Worm (Caenorhabditis elegans): ENCODE data around the gene B0250.8.
"Not testable (repeated sequence)": the region's sequence is repeated elsewhere in the genome, so short reads cannot be mapped to it uniquely, and the experiment has no call there.

Gene B0250.8

DNA sequence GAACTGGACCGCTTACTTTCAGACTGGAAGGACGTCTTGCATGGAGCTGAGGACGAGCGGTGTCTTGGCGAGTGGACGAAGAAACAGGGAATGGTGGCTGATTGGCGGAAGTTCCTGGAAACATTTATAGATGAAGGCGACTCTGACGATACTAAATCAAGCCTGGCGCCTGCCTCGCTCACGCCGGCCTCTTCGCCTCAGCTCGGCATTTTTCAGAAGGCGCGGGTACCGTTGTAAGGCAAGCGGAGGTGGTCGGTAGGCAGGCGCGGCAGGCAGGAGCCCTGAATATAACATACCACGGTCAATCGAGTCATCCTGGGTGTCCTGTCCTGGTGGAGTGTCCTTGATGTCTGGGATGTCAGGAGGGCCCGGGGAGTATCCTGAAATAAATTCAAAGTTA, 24.4 kb downstream of the B0250.8 start:
- TF ChIP-seq nhr-19 (GFP tag; conservative IDR thresholded peaks at IDR 0.05) (no peak), C16A3.4 (tag; optimal IDR thresholded peaks at IDR 0.05) (no peak), C34B4.2 (tag; optimal IDR thresholded peaks at IDR 0.05) (no peak)

DNA sequence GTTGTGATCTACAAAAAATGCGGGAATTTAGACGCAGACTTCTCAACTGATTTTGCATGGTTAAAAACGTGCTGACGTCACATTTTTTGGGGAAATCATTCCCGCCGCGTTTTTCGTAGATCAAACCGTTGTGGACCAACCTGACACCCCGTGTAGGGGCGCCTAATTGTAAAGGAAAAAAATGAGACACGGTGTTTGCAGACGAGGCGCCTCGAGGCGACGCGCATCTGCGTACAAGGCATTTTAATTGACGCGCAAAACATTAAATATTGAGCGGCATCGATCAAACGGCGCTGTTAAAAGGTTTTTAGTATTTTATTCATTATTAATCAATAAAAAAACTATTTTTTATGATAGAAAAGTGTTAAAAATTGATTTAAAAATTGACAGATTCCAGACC, 38.9 kb downstream of the B0250.8 start:
- TF ChIP-seq F16B12.6 (tag; optimal IDR thresholded peaks at IDR 0.05) (peak; percentile 72), dpl-1 (GFP tag; optimal IDR thresholded peaks at IDR 0.05) (peak in 2 of 3 experiments; percentile 5 to 23), efl-1 (optimal IDR thresholded peaks at IDR 0.05) (peak; percentile 22 to 44), lin-35 (GFP tag; optimal IDR thresholded peaks at IDR 0.05) (peak in 1 of 2 experiments; percentile 38)
- not testable (repeated sequence) for TF ChIP-seq efl-1 (GFP tag; optimal IDR thresholded peaks at IDR 0.05 in 1 of 2)

DNA sequence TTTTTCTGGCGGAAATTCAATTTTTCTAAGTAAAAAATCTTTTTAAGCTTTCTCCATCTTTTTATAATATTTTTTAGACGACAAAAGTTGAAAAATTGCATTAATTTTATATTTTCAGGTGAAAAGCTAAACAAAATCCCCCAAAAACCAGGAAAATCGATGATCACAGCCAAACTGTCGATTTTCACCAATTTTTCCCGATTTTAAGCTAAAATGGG, 45.2 kb downstream of the B0250.8 start, which contains the start of the genes fce-2 and F48F5.8:
Gene fce-2 (plus strand): TSS at position 119 of the 218 bp plus-strand sequence.
Gene F48F5.8 (plus strand): TSS at position 160 of the 218 bp plus-strand sequence.
- no peak for TF ChIP-seq pqm-1 (tag; optimal IDR thresholded peaks at IDR 0.05)
- TF ChIP-seq lsy-2 (tag; optimal IDR thresholded peaks at IDR 0.05) = no peak
- TF ChIP-seq unc-30 (tag; optimal IDR thresholded peaks at IDR 0.05) = no peak
- TF ChIP-seq snpc-4 (tag; optimal IDR thresholded peaks at IDR 0.05) = no peak
- no peak for TF ChIP-seq fos-1 (tag; optimal IDR thresholded peaks at IDR 0.05)
- TF ChIP-seq dpl-1 (GFP tag; optimal IDR thresholded peaks at IDR 0.05) = no peak
- TF ChIP-seq unc-130 (tag; optimal IDR thresholded peaks at IDR 0.05) = no peak
- TF ChIP-seq zag-1 (tag; optimal IDR thresholded peaks at IDR 0.05) = no peak
- TF ChIP-seq sptf-1 (tag; optimal IDR thresholded peaks at IDR 0.05) = no peak
- no peak for TF ChIP-seq ceh-8 (GFP tag; optimal IDR thresholded peaks at IDR 0.05)
- no peak for TF ChIP-seq lin-39 (tag; optimal IDR thresholded peaks at IDR 0.05)
- TF ChIP-seq egl-13 (tag; optimal IDR thresholded peaks at IDR 0.05) = no peak
- TF ChIP-seq tlp-1 (tag; optimal IDR thresholded peaks at IDR 0.05) = no peak
- no peak for TF ChIP-seq unc-62 (GFP tag; optimal IDR thresholded peaks at IDR 0.05)
- TF ChIP-seq sup-37 (GFP tag; optimal IDR thresholded peaks at IDR 0.05) = no peak
- no peak for TF ChIP-seq nhr-77 (tag; optimal IDR thresholded peaks at IDR 0.05)
- TF ChIP-seq nhr-76 (tag; optimal IDR thresholded peaks at IDR 0.05) = no peak
- no peak for TF ChIP-seq unc-98 (GFP tag; IDR thresholded peaks at IDR 0.05)

DNA sequence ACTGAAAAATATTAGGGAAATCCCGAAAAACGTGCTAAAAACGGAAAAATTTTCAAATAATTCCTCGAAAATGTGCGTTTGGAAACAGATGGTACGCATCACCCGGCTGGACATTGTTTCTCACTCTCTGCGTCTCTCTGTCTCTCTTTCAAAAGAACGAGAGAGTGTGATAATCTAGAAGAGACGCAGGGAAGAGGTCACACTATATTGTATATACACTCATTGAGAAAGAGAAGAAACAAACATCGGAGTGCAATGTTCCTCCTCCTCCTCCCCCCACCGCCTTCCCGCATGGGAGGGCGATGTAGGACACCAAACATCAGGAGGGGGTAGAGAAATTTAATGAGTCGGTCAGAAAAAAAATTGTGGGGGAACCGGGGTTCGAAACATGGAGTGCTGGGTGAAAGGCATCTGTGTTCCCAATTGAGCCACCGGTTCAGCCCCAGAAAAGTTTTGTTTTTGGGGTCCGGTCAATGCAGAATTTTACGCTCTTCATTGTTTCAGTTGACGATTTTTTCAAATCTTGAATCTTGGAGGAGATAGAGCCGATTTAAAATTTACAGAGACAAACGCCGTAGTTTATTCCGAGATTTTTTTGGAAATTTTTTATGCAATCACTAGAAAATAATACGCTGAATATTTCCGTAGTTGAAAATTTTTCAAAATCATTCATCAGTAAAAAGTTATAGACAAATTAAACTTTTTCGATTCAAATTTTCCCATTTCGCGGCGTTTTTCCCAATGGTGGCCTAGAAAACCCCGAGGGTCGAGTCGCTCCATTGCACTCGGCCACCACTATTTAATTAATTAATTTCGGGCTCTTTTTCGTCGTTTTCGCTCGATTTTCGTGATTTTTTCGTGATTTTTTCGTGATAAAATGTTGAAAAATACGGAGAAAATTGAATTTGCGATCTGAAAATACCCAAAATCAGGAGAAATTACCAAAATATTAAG, 45.8 kb downstream of the B0250.8 start:
- TF ChIP-seq nhr-19 (GFP tag; conservative IDR thresholded peaks at IDR 0.05) (peak; percentile 57), nhr-84 (tag; optimal IDR thresholded peaks at IDR 0.05) (no peak), C34B4.2 (tag; optimal IDR thresholded peaks at IDR 0.05) (no peak), sptf-1 (tag; optimal IDR thresholded peaks at IDR 0.05) (no peak), ceh-8 (GFP tag; optimal IDR thresholded peaks at IDR 0.05) (peak; percentile 12), fkh-10 (GFP tag; optimal IDR thresholded peaks at IDR 0.05) (no peak), fkh-8 (tag; optimal IDR thresholded peaks at IDR 0.05) (peak; percentile 66), zip-4 (GFP tag; optimal IDR thresholded peaks at IDR 0.05) (no peak), ztf-11 (tag; optimal IDR thresholded peaks at IDR 0.05) (peak in 1 of 2 experiments; percentile 70), ceh-90 (tag; optimal IDR thresholded peaks at IDR 0.05) (peak; percentile 88), unc-130 (tag; optimal IDR thresholded peaks at IDR 0.05) (no peak), nhr-90 (tag; optimal IDR thresholded peaks at IDR 0.05; ENCODE audit: poor library complexity) (peak; percentile 64), sup-37 (GFP tag; optimal IDR thresholded peaks at IDR 0.05) (peak; percentile 2), ets-5 (GFP tag; IDR thresholded peaks at IDR 0.05) (no peak), dpl-1 (GFP tag; optimal IDR thresholded peaks at IDR 0.05) (peak; percentile 84 to 92 (median 86)), alr-1 (tag; optimal IDR thresholded peaks at IDR 0.05; ENCODE audit: borderline replicate concordance) (no peak), ceh-88 (GFP tag; IDR thresholded peaks at IDR 0.05) (no peak), tbx-2 (tag; optimal IDR thresholded peaks at IDR 0.05) (peak; percentile 68), nhr-85 (tag) (peak; percentile 90), elt-3 (tag; optimal IDR thresholded peaks at IDR 0.05) (peak in 1 of 6 experiments; percentile 14), vab-15 (tag; optimal IDR thresholded peaks at IDR 0.05) (peak; percentile 5), mef-2 (tag; optimal IDR thresholded peaks at IDR 0.05) (no peak), efl-1 (optimal IDR thresholded peaks at IDR 0.05) (peak; percentile 91 to 98), efl-1 (GFP tag; optimal IDR thresholded peaks at IDR 0.05 in 1 of 2) (peak; percentile 91 to 99), mab-9 (GFP tag; IDR thresholded peaks at IDR 0.05) (no peak), lsy-2 (tag; optimal IDR thresholded peaks at IDR 0.05) (peak; percentile 32 to 69), isw-1 (GFP tag; IDR thresholded peaks at IDR 0.05) (peak; percentile 50), fkh-4 (tag; optimal IDR thresholded peaks at IDR 0.05; ENCODE audit: borderline replicate concordance) (peak; percentile 73), mep-1 (tag; optimal IDR thresholded peaks at IDR 0.05) (peak; percentile 62), nhr-47 (tag; optimal IDR thresholded peaks at IDR 0.05) (peak; percentile 71)
